Worm (Caenorhabditis elegans): ENCODE data around the gene B0035.3.

DNA sequence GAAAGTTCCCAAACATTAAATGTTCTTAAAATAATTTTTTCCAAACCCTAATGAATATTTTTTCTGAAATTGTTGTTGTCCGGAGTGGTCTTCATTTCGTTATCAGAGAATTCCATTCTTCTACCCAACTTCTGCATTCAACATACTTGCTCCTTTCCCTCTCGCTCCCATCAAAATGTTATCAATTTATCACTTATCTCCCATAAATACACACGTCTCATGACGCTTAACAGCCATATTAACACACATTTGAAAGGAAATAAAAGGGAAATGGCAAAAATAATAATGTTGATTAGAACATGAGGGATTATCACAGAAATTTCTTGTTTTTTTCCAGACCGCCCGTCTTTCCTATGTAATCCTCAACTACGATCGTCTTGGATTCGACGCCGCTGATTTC lies 25.8 kb downstream of the B0035.3 start:
- TF ChIP-seq him-1 (tag; optimal IDR thresholded peaks at IDR 0.05) = no peak
- no peak for TF ChIP-seq dao-5 (tag; optimal IDR thresholded peaks at IDR 0.05)
